Fruit fly (Drosophila melanogaster) S2 (cell line): ENCODE results near the gene ChAT.

Experiments used
- CG8478 ChIP-seq: fragments of >200 bp; optimal IDR thresholded peaks from 2 replicates; lab custom pipeline; 2018
- CTCF ChIP-seq, 2 experiments: fragments of >200 bp; optimal IDR thresholded peaks; 2 replicates each; lab custom pipeline; 2018

The ChAT gene

dm6 chr3R:18738705-18739434 is 33.6 kb downstream of the ChAT start:
- TF ChIP-seq CG8478 (no peak), CTCF (optimal IDR thresholded peaks at IDR 0.05; lab: Kevin White, UChicago) (no peak)

dm6 chr3R:18739435-18739977 is 34.2 kb downstream of the ChAT start:
- TF ChIP-seq CG8478 (no peak), CTCF (optimal IDR thresholded peaks at IDR 0.05; lab: Kevin White, UChicago) (no peak)

- no peak for TF ChIP-seq CG8478
- no peak for TF ChIP-seq CTCF (optimal IDR thresholded peaks at IDR 0.05; lab: Kevin White, UChicago)
Measured at dm6 chr3R:18739978-18740954, 35.0 kb downstream of the ChAT start.

dm6 chr3R:18741027-18741843 is 35.9 kb downstream of the ChAT start:
- TF ChIP-seq CG8478 (no peak), CTCF (optimal IDR thresholded peaks at IDR 0.05; lab: Kevin White, UChicago) (no peak)

dm6 chr3R:18741844-18742187 is 36.5 kb downstream of the ChAT start:
- no peak for TF ChIP-seq CG8478
- no peak for TF ChIP-seq CTCF (optimal IDR thresholded peaks at IDR 0.05; lab: Kevin White, UChicago)

- no peak for TF ChIP-seq CG8478
- no peak for TF ChIP-seq CTCF (optimal IDR thresholded peaks at IDR 0.05; lab: Kevin White, UChicago)
Measured at dm6 chr3R:18742358-18743269, 37.3 kb downstream of the ChAT start.

dm6 chr3R:18743270-18743922 is 38.1 kb downstream of the ChAT start, which contains the start of gene Mekk1:
Gene Mekk1 (minus strand): TSS chr3R:18743594.
- TF ChIP-seq CG8478 (no peak), CTCF (optimal IDR thresholded peaks at IDR 0.05; lab: Kevin White, UChicago) (no peak)

- TF ChIP-seq CG8478 = no peak
- no peak for TF ChIP-seq CTCF (optimal IDR thresholded peaks at IDR 0.05; lab: Kevin White, UChicago)
Measured at dm6 chr3R:18745961-18746468, 40.7 kb downstream of the ChAT start, which contains the start of the genes PGS1 and gwl. Gene PGS1 (minus strand): TSS chr3R:18746041. Gene gwl (plus strand): TSS chr3R:18746370.

dm6 chr3R:18748087-18748486 is 42.8 kb downstream of the ChAT start:
- TF ChIP-seq CG8478 (no peak), CTCF (optimal IDR thresholded peaks at IDR 0.05; lab: Kevin White, UChicago) (no peak)

dm6 chr3R:18749786-18750185 is 44.5 kb downstream of the ChAT start:
- TF ChIP-seq CG8478 (no peak), CTCF (optimal IDR thresholded peaks at IDR 0.05; lab: Kevin White, UChicago) (no peak)

- no peak for TF ChIP-seq CTCF (optimal IDR thresholded peaks at IDR 0.05; lab: Kevin White, UChicago)
Measured at dm6 chr3R:18758548-18759257, 53.4 kb downstream of the ChAT start, which contains the start of gene Epg5. Gene Epg5 (minus strand): TSS chr3R:18758873.
